Fruit fly (Drosophila melanogaster): ENCODE measurements around the gene CG1265.

The CG1265 gene

dm6 chr3L:4239442-4240322 is 14.9 kb upstream of the CG1265 start, which contains the start of gene Sqor (continued):
- TF ChIP-seq CG8765 (GFP tag; IDR thresholded peaks at IDR 0.05) (peak; percentile 60; the same call in 1 of the 2 replicates), otp (GFP tag; IDR thresholded peaks at IDR 0.05) (peak; percentile 67), BtbVII (GFP tag; optimal IDR thresholded peaks at IDR 0.05) (peak; percentile 90), Abd-B (GFP tag; optimal IDR thresholded peaks at IDR 0.05) (peak; percentile 90), salm (tag; optimal IDR thresholded peaks at IDR 0.05) (peak; percentile 77), en (GFP tag; optimal IDR thresholded peaks at IDR 0.05) (peak; percentile 75), Eip74EF (GFP tag; optimal IDR thresholded peaks at IDR 0.05) (peak in 1 of 2 experiments; percentile 70), Lpt (GFP tag; optimal IDR thresholded peaks at IDR 0.05) (no peak), br (optimal IDR thresholded peaks at IDR 0.05) (no peak), CG5245 (GFP tag; optimal IDR thresholded peaks at IDR 0.05) (peak; percentile 57), Adf1 (GFP tag; IDR thresholded peaks at IDR 0.05) (peak; percentile 23), CG5180 (GFP tag; optimal IDR thresholded peaks at IDR 0.05) (peak; percentile 68), lov (optimal IDR thresholded peaks at IDR 0.05) (no peak), lov (GFP tag; IDR thresholded peaks at IDR 0.05) (peak; percentile 59; the same call in 1 of the 3 replicates), Trl (optimal IDR thresholded peaks at IDR 0.05) (no peak), Trl (GFP tag; optimal IDR thresholded peaks at IDR 0.05) (peak; percentile 92), CG6254 (GFP tag; optimal IDR thresholded peaks at IDR 0.05) (no peak), Oaz (GFP tag; IDR thresholded peaks at IDR 0.05) (peak; percentile 72), HmgD (GFP tag; optimal IDR thresholded peaks at IDR 0.05) (peak; percentile 82), CG10274 (GFP tag; optimal IDR thresholded peaks at IDR 0.05) (peak; percentile 77), tap (tag; optimal IDR thresholded peaks at IDR 0.05) (peak; percentile 82), CG13624 (GFP tag; optimal IDR thresholded peaks at IDR 0.05) (peak; percentile 81), Ets65A (GFP tag) (peak; percentile 95), disco-r (GFP tag; optimal IDR thresholded peaks at IDR 0.05) (peak; percentile 85), CG31365 (tag; optimal IDR thresholded peaks at IDR 0.05) (peak; percentile 41), pho (GFP tag; optimal IDR thresholded peaks at IDR 0.05) (peak; percentile 90), CG1529 (GFP tag; optimal IDR thresholded peaks at IDR 0.05) (peak; percentile 69), Usf (GFP tag; optimal IDR thresholded peaks at IDR 0.05) (peak; percentile 71), H15 (GFP tag; IDR thresholded peaks at IDR 0.05) (peak; percentile 58; the same call in 2 of the 3 replicates), CG15514 (GFP tag; optimal IDR thresholded peaks at IDR 0.05) (peak; percentile 74), vnd (GFP tag; IDR thresholded peaks at IDR 0.05; ENCODE audit: partially characterized antibody) (no peak), nerfin-2 (GFP tag; IDR thresholded peaks at IDR 0.05; ENCODE audit: partially characterized antibody) (peak; percentile 12; the same call in 1 of the 2 replicates), HHEX (GFP tag; optimal IDR thresholded peaks at IDR 0.05) (peak; percentile 82), CG11456 (GFP tag; IDR thresholded peaks at IDR 0.05) (peak; percentile 87), Jarid2 (GFP tag; optimal IDR thresholded peaks at IDR 0.05) (peak; percentile 54), CG10267 (tag; optimal IDR thresholded peaks at IDR 0.05) (peak; percentile 56), ranshi (GFP tag; IDR thresholded peaks at IDR 0.05) (peak; percentile 59), CG3163 (GFP tag; optimal IDR thresholded peaks at IDR 0.05) (peak; percentile 70), grn (GFP tag; optimal IDR thresholded peaks at IDR 0.05) (peak; percentile 8), gcm (GFP tag; optimal IDR thresholded peaks at IDR 0.05) (peak; percentile 68), Dll (GFP tag; IDR thresholded peaks at IDR 0.05; ENCODE audit: partially characterized antibody) (no peak), CG6175 (GFP tag; IDR thresholded peaks at IDR 0.05) (peak; percentile 69; the same call in 2 of the 3 replicates), eve (GFP tag; optimal IDR thresholded peaks at IDR 0.05) (no peak), Fer3 (tag; optimal IDR thresholded peaks at IDR 0.05) (peak; percentile 87), CG9876 (GFP tag; optimal IDR thresholded peaks at IDR 0.05) (peak; percentile 88), E2f2 (GFP tag; IDR thresholded peaks at IDR 0.05) (peak; percentile 59), CG32532 (GFP tag; IDR thresholded peaks at IDR 0.05) (peak; percentile 85), Max (GFP tag; optimal IDR thresholded peaks at IDR 0.05) (peak; percentile 61), CG7372 (GFP tag; IDR thresholded peaks at IDR 0.05) (peak; percentile 60)
